Worm (Caenorhabditis elegans): ENCODE results near the gene F53C3.1.

The F53C3.1 gene

ce11 chrII:3956744-3957143 lies 44.9 kb downstream of the F53C3.1 start:
- no peak for TF ChIP-seq jun-1 (tag; optimal IDR thresholded peaks at IDR 0.05)
- TF ChIP-seq egl-27 (tag; optimal IDR thresholded peaks at IDR 0.05) = no peak
- no peak for TF ChIP-seq ceh-16 (tag; optimal IDR thresholded peaks at IDR 0.05)
- TF ChIP-seq ZK546.5 (tag; optimal IDR thresholded peaks at IDR 0.05) = no peak
- TF ChIP-seq lin-39 (tag; optimal IDR thresholded peaks at IDR 0.05) = no peak
- no peak for TF ChIP-seq nhr-25 (tag; optimal IDR thresholded peaks at IDR 0.05)
- no peak for TF ChIP-seq elt-1 (tag; optimal IDR thresholded peaks at IDR 0.05)
- TF ChIP-seq ztf-11 (tag; optimal IDR thresholded peaks at IDR 0.05) = no peak
- TF ChIP-seq hmg-11 (tag; optimal IDR thresholded peaks at IDR 0.05) = no peak
- TF ChIP-seq skn-1 (tag; optimal IDR thresholded peaks at IDR 0.05) = no peak
- TF ChIP-seq fos-1 (tag; optimal IDR thresholded peaks at IDR 0.05) = no peak
- TF ChIP-seq pha-4 (tag; optimal IDR thresholded peaks at IDR 0.05) = no peak
- no peak for TF ChIP-seq tbx-2 (tag; optimal IDR thresholded peaks at IDR 0.05)
- TF ChIP-seq nhr-23 (tag; optimal IDR thresholded peaks at IDR 0.05) = no peak
- TF ChIP-seq egl-5 (tag; optimal IDR thresholded peaks at IDR 0.05) = peak; percentile 6
- no peak for TF ChIP-seq ceh-28 (tag; optimal IDR thresholded peaks at IDR 0.05)
- TF ChIP-seq daf-12 (tag; optimal IDR thresholded peaks at IDR 0.05) = no peak
- TF ChIP-seq lsy-12 (tag; optimal IDR thresholded peaks at IDR 0.05) = no peak
- no peak for TF ChIP-seq mml-1 (tag; optimal IDR thresholded peaks at IDR 0.05)
- TF ChIP-seq lin-15B (tag; optimal IDR thresholded peaks at IDR 0.05) = no peak
- peak; percentile 60 for TF ChIP-seq nfya-1 (tag; optimal IDR thresholded peaks at IDR 0.05; ENCODE audit: insufficient read depth)
- TF ChIP-seq nhr-11 (tag; optimal IDR thresholded peaks at IDR 0.05) = no peak
- TF ChIP-seq snpc-4 (tag; optimal IDR thresholded peaks at IDR 0.05) = peak; percentile 38

- TF ChIP-seq ztf-11 (tag; optimal IDR thresholded peaks at IDR 0.05) (no peak), pha-4 (tag; optimal IDR thresholded peaks at IDR 0.05) (peak; percentile 69), daf-12 (tag; optimal IDR thresholded peaks at IDR 0.05) (no peak)
These were observed 45.8 kb downstream of the F53C3.1 start for ce11 chrII:3957455-3958212.

- TF ChIP-seq fkh-2 (tag; optimal IDR thresholded peaks at IDR 0.05) = no peak
- no peak for TF ChIP-seq ceh-28 (tag; optimal IDR thresholded peaks at IDR 0.05)
- no peak for TF ChIP-seq aly-2 (tag; optimal IDR thresholded peaks at IDR 0.05)
- no peak for TF ChIP-seq ceh-82 (tag; optimal IDR thresholded peaks at IDR 0.05)
- no peak for TF ChIP-seq skn-1 (tag; optimal IDR thresholded peaks at IDR 0.05)
- no peak for TF ChIP-seq fos-1 (tag; optimal IDR thresholded peaks at IDR 0.05)
- no peak for TF ChIP-seq nhr-67 (tag; optimal IDR thresholded peaks at IDR 0.05)
- no peak for TF ChIP-seq nhr-237 (tag; optimal IDR thresholded peaks at IDR 0.05)
- no peak for TF ChIP-seq eor-1 (tag; optimal IDR thresholded peaks at IDR 0.05)
- TF ChIP-seq daf-12 (tag; optimal IDR thresholded peaks at IDR 0.05) = no peak
- peak; percentile 100 for TF ChIP-seq pha-4 (tag; optimal IDR thresholded peaks at IDR 0.05)
- TF ChIP-seq elt-3 (tag; optimal IDR thresholded peaks at IDR 0.05) = no peak
- peak; percentile 10 for TF ChIP-seq tbx-2 (tag; optimal IDR thresholded peaks at IDR 0.05)
- TF ChIP-seq nhr-28 (tag; optimal IDR thresholded peaks at IDR 0.05) = no peak
- no peak for TF ChIP-seq ceh-9 (tag; optimal IDR thresholded peaks at IDR 0.05)
- peak; percentile 83 for TF ChIP-seq elt-2 (tag; optimal IDR thresholded peaks at IDR 0.05)
- TF ChIP-seq nhr-43 (tag; optimal IDR thresholded peaks at IDR 0.05; ENCODE audit: poor library complexity, severe bottlenecking) = no peak
- TF ChIP-seq fkh-10 (GFP tag; optimal IDR thresholded peaks at IDR 0.05) = peak; percentile 65
- TF ChIP-seq nfya-1 (tag; optimal IDR thresholded peaks at IDR 0.05; ENCODE audit: insufficient read depth) = peak; percentile 73
- TF ChIP-seq nhr-11 (tag; optimal IDR thresholded peaks at IDR 0.05) = peak; percentile 69
- TF ChIP-seq nhr-12 (tag; optimal IDR thresholded peaks at IDR 0.05) = no peak
- TF ChIP-seq nhr-23 (tag; optimal IDR thresholded peaks at IDR 0.05) = peak; percentile 22
- TF ChIP-seq nhr-25 (tag; optimal IDR thresholded peaks at IDR 0.05) = no peak
- no peak for TF ChIP-seq elt-1 (tag; optimal IDR thresholded peaks at IDR 0.05)
- peak; percentile 78 for TF ChIP-seq hmg-11 (tag; optimal IDR thresholded peaks at IDR 0.05)
- TF ChIP-seq ama-1 (optimal IDR thresholded peaks at IDR 0.05) = peak; percentile 54
- no peak for TF ChIP-seq unc-62 (GFP tag; optimal IDR thresholded peaks at IDR 0.05)
- no peak for TF ChIP-seq R02D3.7 (tag; optimal IDR thresholded peaks at IDR 0.05)
- peak; percentile 72 for TF ChIP-seq egl-5 (tag; optimal IDR thresholded peaks at IDR 0.05)
- peak; percentile 75 for TF ChIP-seq lsy-12 (tag; optimal IDR thresholded peaks at IDR 0.05)
- TF ChIP-seq nhr-76 (tag; optimal IDR thresholded peaks at IDR 0.05) = no peak
- TF ChIP-seq pqm-1 (tag; optimal IDR thresholded peaks at IDR 0.05) = peak; percentile 87
- TF ChIP-seq jun-1 (tag; optimal IDR thresholded peaks at IDR 0.05) = peak; percentile 72
- no peak for TF ChIP-seq ztf-11 (tag; optimal IDR thresholded peaks at IDR 0.05)
- no peak for TF ChIP-seq zag-1 (tag; optimal IDR thresholded peaks at IDR 0.05)
- TF ChIP-seq lin-39 (tag; optimal IDR thresholded peaks at IDR 0.05) = peak; percentile 82
- TF ChIP-seq ztf-4 (tag; optimal IDR thresholded peaks at IDR 0.05) = peak; percentile 48
- peak; percentile 88 for TF ChIP-seq sea-2 (GFP tag; optimal IDR thresholded peaks at IDR 0.05)
- no peak for TF ChIP-seq ceh-16 (tag; optimal IDR thresholded peaks at IDR 0.05)
- TF ChIP-seq snpc-4 (tag; optimal IDR thresholded peaks at IDR 0.05) = peak; percentile 45
- no peak for TF ChIP-seq mml-1 (tag; optimal IDR thresholded peaks at IDR 0.05)
- TF ChIP-seq lin-15B (tag; optimal IDR thresholded peaks at IDR 0.05) = peak; percentile 36
- no peak for TF ChIP-seq ZK546.5 (tag; optimal IDR thresholded peaks at IDR 0.05)
These were observed 47.0 kb downstream of the F53C3.1 start for ce11 chrII:3958673-3959299.

All from whole organism, L3 larva.